Worm (Caenorhabditis elegans): ENCODE data around the gene R148.8.
A peak's percentile ranks its signal among the peaks of the same experiment; 100 is the strongest.

Gene R148.8

DNA sequence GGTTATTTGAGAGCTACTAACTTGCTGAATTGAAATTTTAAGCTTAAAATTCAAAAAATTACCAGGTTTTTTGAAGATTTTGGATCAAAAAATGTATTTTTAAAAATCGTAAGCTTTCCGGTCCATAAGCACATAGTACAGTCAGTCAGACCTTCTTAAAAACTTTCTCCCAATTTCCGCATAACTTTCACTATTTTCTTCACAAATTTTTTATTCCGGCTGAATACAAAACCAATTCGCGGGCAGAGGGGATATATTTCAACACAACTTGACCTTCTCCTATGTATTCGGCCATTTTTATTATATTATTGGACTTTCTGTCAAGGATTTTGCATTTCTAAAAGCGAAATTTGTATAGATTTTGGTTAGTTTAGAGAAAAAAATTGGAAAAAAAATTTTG, 30.8 kb upstream of the R148.8 start:
- TF ChIP-seq fos-1 (tag; optimal IDR thresholded peaks at IDR 0.05) (no peak), mml-1 (tag; optimal IDR thresholded peaks at IDR 0.05) (no peak), nfya-1 (tag; optimal IDR thresholded peaks at IDR 0.05; ENCODE audit: insufficient read depth) (no peak), nhr-77 (tag; optimal IDR thresholded peaks at IDR 0.05) (no peak), unc-39 (tag; optimal IDR thresholded peaks at IDR 0.05) (no peak), elt-3 (tag; optimal IDR thresholded peaks at IDR 0.05) (no peak), tbx-2 (tag; optimal IDR thresholded peaks at IDR 0.05) (no peak), nhr-11 (tag; optimal IDR thresholded peaks at IDR 0.05) (no peak), nhr-67 (tag; optimal IDR thresholded peaks at IDR 0.05) (no peak), zag-1 (tag; optimal IDR thresholded peaks at IDR 0.05) (no peak), fkh-2 (tag; optimal IDR thresholded peaks at IDR 0.05) (no peak), ceh-82 (tag; optimal IDR thresholded peaks at IDR 0.05) (no peak), elt-1 (tag; optimal IDR thresholded peaks at IDR 0.05) (no peak), nhr-28 (tag; optimal IDR thresholded peaks at IDR 0.05) (no peak), ceh-9 (tag; optimal IDR thresholded peaks at IDR 0.05) (no peak)

ce11 chrIII:3161600-3161999, 29.7 kb upstream of the R148.8 start:
- TF ChIP-seq nhr-25 (tag; optimal IDR thresholded peaks at IDR 0.05) (peak; percentile 80), nhr-11 (tag; optimal IDR thresholded peaks at IDR 0.05) (no peak), nhr-23 (tag; optimal IDR thresholded peaks at IDR 0.05) (peak; percentile 64)

DNA sequence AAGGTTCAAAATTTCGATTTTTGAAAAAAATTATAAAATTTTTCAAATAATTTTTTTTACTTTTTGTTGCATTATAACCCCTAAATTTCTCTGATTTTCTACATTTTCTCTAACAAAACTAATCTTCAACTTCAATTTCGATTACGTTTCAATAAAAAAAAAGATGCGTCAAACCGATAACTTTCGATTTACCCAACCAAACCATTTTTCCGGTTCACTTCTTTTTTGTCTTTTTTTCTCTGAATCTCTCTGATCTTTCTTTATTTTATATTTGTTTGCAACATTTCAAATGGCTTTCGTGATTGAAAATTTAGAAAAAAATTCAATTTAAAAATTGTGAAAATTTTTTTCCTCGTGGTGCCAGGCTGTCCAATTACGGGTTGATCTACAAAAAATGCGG, 27.8 kb upstream of the R148.8 start:
- TF ChIP-seq eor-1 (tag; optimal IDR thresholded peaks at IDR 0.05) (no peak), aly-2 (tag; optimal IDR thresholded peaks at IDR 0.05) (no peak), mdl-1 (tag; optimal IDR thresholded peaks at IDR 0.05) (no peak), fkh-2 (tag; optimal IDR thresholded peaks at IDR 0.05) (no peak), nhr-76 (tag; optimal IDR thresholded peaks at IDR 0.05) (no peak), ama-1 (optimal IDR thresholded peaks at IDR 0.05) (no peak), ceh-28 (tag; optimal IDR thresholded peaks at IDR 0.05) (no peak), zag-1 (tag; optimal IDR thresholded peaks at IDR 0.05) (no peak), ztf-11 (tag; optimal IDR thresholded peaks at IDR 0.05) (no peak), elt-3 (tag; optimal IDR thresholded peaks at IDR 0.05) (no peak)

- peak; percentile 14 for TF ChIP-seq elt-1 (tag; optimal IDR thresholded peaks at IDR 0.05)
- no peak for TF ChIP-seq ama-1 (optimal IDR thresholded peaks at IDR 0.05)
- no peak for TF ChIP-seq nhr-43 (tag; optimal IDR thresholded peaks at IDR 0.05; ENCODE audit: poor library complexity, severe bottlenecking)
- no peak for TF ChIP-seq tbx-2 (tag; optimal IDR thresholded peaks at IDR 0.05)
Observed at ce11 chrIII:3165309-3165708, 26.0 kb upstream of the R148.8 start, which contains the start of gene R148.5. Gene R148.5 (plus strand): TSS chrIII:3165639.

ce11 chrIII:3169279-3169678, 22.0 kb upstream of the R148.8 start:
- TF ChIP-seq hmg-11 (tag; optimal IDR thresholded peaks at IDR 0.05) (no peak), nhr-25 (tag; optimal IDR thresholded peaks at IDR 0.05) (no peak), ceh-9 (tag; optimal IDR thresholded peaks at IDR 0.05) (no peak), nhr-67 (tag; optimal IDR thresholded peaks at IDR 0.05) (no peak), ama-1 (optimal IDR thresholded peaks at IDR 0.05) (no peak), fkh-2 (tag; optimal IDR thresholded peaks at IDR 0.05) (no peak), snpc-4 (tag; optimal IDR thresholded peaks at IDR 0.05) (no peak), nhr-12 (tag; optimal IDR thresholded peaks at IDR 0.05) (no peak), nhr-76 (tag; optimal IDR thresholded peaks at IDR 0.05) (no peak), fkh-10 (GFP tag; optimal IDR thresholded peaks at IDR 0.05) (no peak), ztf-11 (tag; optimal IDR thresholded peaks at IDR 0.05) (no peak), ztf-4 (tag; optimal IDR thresholded peaks at IDR 0.05) (no peak), pqm-1 (tag; optimal IDR thresholded peaks at IDR 0.05) (no peak)

DNA sequence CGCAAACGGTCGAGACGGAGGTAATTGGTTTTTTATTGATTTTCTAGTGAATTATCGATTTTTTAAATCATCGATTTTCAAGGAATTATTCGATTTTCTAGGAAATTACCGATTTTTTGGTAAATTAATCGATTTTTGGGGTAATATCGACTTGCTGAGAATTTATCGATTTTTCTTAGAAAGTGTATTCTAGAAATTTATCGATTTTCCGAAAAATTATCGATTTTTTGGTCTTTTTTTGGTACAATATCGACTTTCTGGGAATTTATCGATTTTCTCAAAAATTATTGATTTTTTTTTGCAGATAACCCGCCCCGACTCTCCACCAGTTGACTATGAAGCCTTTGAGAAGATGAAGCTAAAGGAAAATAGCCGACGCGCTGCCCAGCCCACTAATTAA, 20.8 kb upstream of the R148.8 start:
- TF ChIP-seq nhr-11 (tag; optimal IDR thresholded peaks at IDR 0.05) (no peak), ceh-28 (tag; optimal IDR thresholded peaks at IDR 0.05) (peak; percentile 97), nhr-237 (tag; optimal IDR thresholded peaks at IDR 0.05) (no peak)

DNA sequence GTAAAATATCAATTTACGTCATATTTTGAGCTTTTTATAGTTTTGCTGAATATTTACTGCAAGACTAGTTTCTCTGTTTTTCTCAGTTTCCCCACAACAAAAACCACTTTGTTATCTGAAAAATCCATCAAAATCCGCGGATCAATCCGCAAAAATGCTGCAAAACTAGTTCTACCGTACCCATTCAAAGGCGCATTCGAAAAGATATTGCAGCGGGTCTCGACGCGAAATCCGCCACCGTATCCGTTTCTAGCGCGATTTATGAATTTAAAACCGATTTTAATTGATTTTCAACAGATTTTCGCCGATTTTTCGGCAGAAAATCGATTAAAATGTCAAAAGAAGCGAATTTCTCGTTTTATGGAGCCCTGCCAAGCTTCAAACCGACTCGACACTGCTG, 19.9 kb upstream of the R148.8 start, which contains the start of gene R148.4:
R148.4 (plus strand) TSS at position 211 of the 400 bp plus-strand sequence.
- TF ChIP-seq tbx-2 (tag; optimal IDR thresholded peaks at IDR 0.05) (no peak), nhr-67 (tag; optimal IDR thresholded peaks at IDR 0.05) (no peak), ceh-28 (tag; optimal IDR thresholded peaks at IDR 0.05) (no peak), nhr-76 (tag; optimal IDR thresholded peaks at IDR 0.05) (no peak), lsy-12 (tag; optimal IDR thresholded peaks at IDR 0.05) (no peak), nhr-23 (tag; optimal IDR thresholded peaks at IDR 0.05) (no peak), fkh-2 (tag; optimal IDR thresholded peaks at IDR 0.05) (no peak)
